Worm (Caenorhabditis elegans): ENCODE data around the gene C34F11.5.

DNA sequence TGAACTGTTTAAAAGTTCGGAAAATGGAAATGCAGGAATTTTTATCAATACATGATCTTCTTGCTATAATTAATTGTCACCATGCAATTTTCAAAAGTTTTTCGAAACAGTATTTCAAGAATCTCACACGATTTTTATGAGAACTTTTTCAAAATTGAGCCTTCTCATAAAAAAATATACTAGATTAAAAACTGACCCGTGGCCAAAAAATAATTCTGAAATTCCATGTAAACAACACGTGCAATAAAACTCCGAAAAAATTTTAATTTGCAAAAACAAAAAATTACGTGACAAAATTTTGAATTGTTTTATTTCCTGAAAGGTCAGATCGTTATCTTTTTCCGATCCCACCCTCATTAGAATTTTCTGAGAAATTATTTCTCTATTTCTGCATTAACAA is at the start of gene C34F11.5:
- TF ChIP-seq skn-1 (tag; optimal IDR thresholded peaks at IDR 0.05) (no peak), elt-3 (tag; optimal IDR thresholded peaks at IDR 0.05) (no peak), ces-1 (GFP tag; optimal IDR thresholded peaks at IDR 0.05) (no peak), ceh-90 (tag; optimal IDR thresholded peaks at IDR 0.05) (no peak), ceh-82 (tag; optimal IDR thresholded peaks at IDR 0.05) (no peak), irx-1 (tag; optimal IDR thresholded peaks at IDR 0.05) (no peak), aha-1 (tag; optimal IDR thresholded peaks at IDR 0.05) (no peak)

Data from whole organism, L1 larva.